Fruit fly (Drosophila melanogaster): ENCODE results near the gene brwl.

DNA sequence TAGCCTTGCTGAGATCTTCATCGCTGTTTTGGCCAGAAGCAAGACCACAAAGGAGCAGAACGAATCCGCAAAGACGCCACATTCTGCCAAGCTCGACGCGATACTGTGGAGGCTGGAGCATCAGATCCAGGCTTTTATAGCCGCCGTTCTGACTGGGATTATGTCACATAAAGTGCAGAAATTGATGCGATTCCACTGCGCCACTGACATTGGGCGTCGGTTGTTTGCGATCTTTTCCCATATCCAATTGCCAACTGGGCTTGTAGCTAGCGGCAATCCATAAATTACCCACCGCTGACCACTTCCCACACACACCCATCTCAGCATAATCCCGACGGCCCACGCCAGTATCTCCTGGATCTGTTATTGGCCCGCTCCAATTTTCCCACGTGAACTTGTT, 32.1 kb downstream of the brwl start, which contains the start of gene CG4382:
- no peak for TF ChIP-seq CG14655 (GFP tag; optimal IDR thresholded peaks at IDR 0.05)
- no peak for TF ChIP-seq CG8159 (tag; optimal IDR thresholded peaks at IDR 0.05)
- no peak for TF ChIP-seq CG17806 (tag; optimal IDR thresholded peaks at IDR 0.05)
- TF ChIP-seq D1 (tag; optimal IDR thresholded peaks at IDR 0.05): no peak
- no peak for TF ChIP-seq CG15710 (tag; optimal IDR thresholded peaks at IDR 0.05)
- no peak for TF ChIP-seq CG13204 (GFP tag; optimal IDR thresholded peaks at IDR 0.05)

Data from whole organism, pupa.